Worm (Caenorhabditis elegans): ENCODE measurements around the gene ZC477.2.

ce11 chrIV:7084632-7085160 is 23.3 kb upstream of the ZC477.2 start, which contains the start of gene rps-4:
- TF ChIP-seq him-1 (tag; optimal IDR thresholded peaks at IDR 0.05) (peak; percentile 56), dao-5 (tag; optimal IDR thresholded peaks at IDR 0.05) (no peak), W03F9.2 (tag; optimal IDR thresholded peaks at IDR 0.05) (peak; percentile 97)

All from whole organism, L4/young adult.